Worm (Caenorhabditis elegans): ENCODE measurements around the gene T25C12.3.

T25C12.3 gene

ce11 chrX:11523704-11524103, 23.9 kb upstream of the T25C12.3 start:
- TF ChIP-seq nhr-76 (tag; optimal IDR thresholded peaks at IDR 0.05) (no peak), lsy-2 (tag; optimal IDR thresholded peaks at IDR 0.05) (no peak), mab-5 (tag; optimal IDR thresholded peaks at IDR 0.05) (no peak), ceh-83 (GFP tag; optimal IDR thresholded peaks at IDR 0.05) (no peak), nhr-28 (tag; optimal IDR thresholded peaks at IDR 0.05) (no peak), ham-2 (GFP tag; optimal IDR thresholded peaks at IDR 0.05) (no peak), nhr-2 (tag; optimal IDR thresholded peaks at IDR 0.05) (no peak), blmp-1 (tag; optimal IDR thresholded peaks at IDR 0.05) (no peak), drap-1 (GFP tag; optimal IDR thresholded peaks at IDR 0.05) (no peak), ces-1 (GFP tag; optimal IDR thresholded peaks at IDR 0.05) (no peak), zip-8 (tag; optimal IDR thresholded peaks at IDR 0.05) (no peak), snpc-4 (tag; optimal IDR thresholded peaks at IDR 0.05) (no peak), bed-3 (GFP tag; optimal IDR thresholded peaks at IDR 0.05) (no peak), pha-4 (tag; optimal IDR thresholded peaks at IDR 0.05) (no peak)

DNA sequence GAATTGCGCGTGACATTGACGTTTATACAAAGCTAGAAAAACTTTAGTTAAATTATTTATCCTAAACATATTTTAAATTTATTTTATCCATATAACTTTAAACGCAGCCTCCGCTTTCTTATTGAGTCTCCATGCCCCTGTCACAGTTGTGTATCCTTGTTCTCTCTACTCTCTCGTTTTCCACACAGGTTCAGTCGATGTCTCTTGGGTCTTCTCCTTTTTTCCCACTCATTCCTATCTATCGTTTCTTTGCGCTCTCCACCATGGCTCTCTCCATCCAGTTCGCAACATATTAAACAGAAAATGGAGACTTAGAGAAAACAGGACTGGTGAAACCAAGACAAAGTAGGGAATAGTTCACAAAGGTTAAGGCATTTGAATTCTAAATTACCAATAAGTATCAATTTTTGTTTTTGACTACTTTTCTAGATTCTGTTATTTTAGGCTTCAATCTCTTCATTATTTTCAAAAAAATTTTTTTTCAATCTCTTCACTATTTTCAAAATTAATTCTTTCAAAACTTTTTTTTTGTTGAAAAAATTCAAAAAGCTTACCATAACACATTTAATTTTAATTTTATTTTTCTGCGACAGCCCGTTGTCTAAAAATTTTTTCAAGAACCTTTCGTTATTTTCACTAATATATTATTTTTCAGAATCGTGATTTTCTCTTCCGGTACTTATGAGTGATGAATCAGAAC, 22.4 kb upstream of the T25C12.3 start, which contains the start of gene sdc-2:
Gene sdc-2 (plus strand): TSS at position 650 of the 700 bp plus-strand sequence.
- TF ChIP-seq flh-1 (GFP tag; optimal IDR thresholded peaks at IDR 0.05) (no peak), pha-4 (tag; optimal IDR thresholded peaks at IDR 0.05) (peak; percentile 52), hlh-1 (tag; optimal IDR thresholded peaks at IDR 0.05) (peak; percentile 75), unc-120 (tag; optimal IDR thresholded peaks at IDR 0.05; ENCODE audit: poor library complexity, severe bottlenecking) (peak; percentile 82), mep-1 (tag; optimal IDR thresholded peaks at IDR 0.05) (peak; percentile 70), nhr-76 (tag; optimal IDR thresholded peaks at IDR 0.05) (no peak), lsy-2 (tag; optimal IDR thresholded peaks at IDR 0.05) (no peak), blmp-1 (tag; optimal IDR thresholded peaks at IDR 0.05) (no peak), nhr-28 (tag; optimal IDR thresholded peaks at IDR 0.05) (no peak), cnd-1 (tag; optimal IDR thresholded peaks at IDR 0.05) (peak; percentile 26), ztf-11 (tag; optimal IDR thresholded peaks at IDR 0.05) (no peak), zip-8 (tag; optimal IDR thresholded peaks at IDR 0.05) (no peak), drap-1 (GFP tag; optimal IDR thresholded peaks at IDR 0.05) (peak; percentile 14), nhr-237 (tag; optimal IDR thresholded peaks at IDR 0.05) (peak; percentile 61), ceh-39 (tag; optimal IDR thresholded peaks at IDR 0.05) (no peak), unc-62 (GFP tag; optimal IDR thresholded peaks at IDR 0.05) (peak; percentile 43)

DNA sequence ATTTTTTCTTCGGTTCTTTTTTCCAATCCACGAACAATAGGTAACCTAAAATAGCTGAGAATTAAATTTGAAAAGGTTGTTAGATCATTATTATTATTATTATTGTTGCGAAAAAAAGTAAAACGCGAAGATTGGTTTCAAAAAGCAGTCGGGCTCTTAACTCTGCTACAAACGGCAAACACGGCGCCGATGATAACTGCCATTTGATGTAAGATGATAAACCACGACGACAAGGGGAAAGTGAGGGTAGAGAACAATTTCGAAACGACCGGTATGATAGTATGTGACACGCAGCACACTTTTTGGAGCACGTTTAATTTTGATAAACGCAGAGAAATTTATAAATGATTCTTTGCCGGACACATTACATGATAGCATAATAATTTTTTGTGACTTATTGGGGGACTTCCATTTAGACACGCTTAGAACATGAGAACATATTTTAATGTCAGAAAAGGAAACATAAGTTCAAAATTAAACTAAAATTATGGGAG, 19.3 kb upstream of the T25C12.3 start, which contains the start of gene hpo-34:
Gene hpo-34 (minus strand): TSS at position 51 of the 494 bp plus-strand sequence.
- no peak for TF ChIP-seq lin-32 (GFP tag; optimal IDR thresholded peaks at IDR 0.05)
- TF ChIP-seq M03D4.4 (tag; optimal IDR thresholded peaks at IDR 0.05): no peak
- TF ChIP-seq sem-2 (GFP tag; optimal IDR thresholded peaks at IDR 0.05): no peak
- TF ChIP-seq bed-3 (GFP tag; optimal IDR thresholded peaks at IDR 0.05): no peak
- no peak for TF ChIP-seq cnd-1 (tag; optimal IDR thresholded peaks at IDR 0.05)

DNA sequence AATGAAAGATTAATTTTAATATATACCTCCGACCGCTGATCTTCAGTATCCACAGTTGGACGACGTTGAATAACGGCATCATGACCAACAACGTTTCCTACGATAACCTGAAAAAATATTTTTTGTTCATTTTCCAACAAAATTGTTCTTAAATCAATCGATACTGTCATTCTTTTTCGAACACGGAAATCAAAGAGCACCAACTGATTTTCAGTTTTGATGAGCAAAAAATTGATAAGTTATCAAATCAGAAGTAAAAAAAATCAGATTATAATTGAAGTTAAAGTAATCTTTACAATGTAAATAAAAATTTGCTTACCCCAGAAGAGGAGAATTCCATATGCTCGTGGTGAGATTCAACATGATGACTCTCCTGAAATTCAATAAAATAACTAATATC, 18.6 kb upstream of the T25C12.3 start:
- TF ChIP-seq ceh-83 (GFP tag; optimal IDR thresholded peaks at IDR 0.05) (no peak), snpc-4 (tag; optimal IDR thresholded peaks at IDR 0.05) (no peak), ceh-43 (GFP tag; optimal IDR thresholded peaks at IDR 0.05) (no peak)

DNA sequence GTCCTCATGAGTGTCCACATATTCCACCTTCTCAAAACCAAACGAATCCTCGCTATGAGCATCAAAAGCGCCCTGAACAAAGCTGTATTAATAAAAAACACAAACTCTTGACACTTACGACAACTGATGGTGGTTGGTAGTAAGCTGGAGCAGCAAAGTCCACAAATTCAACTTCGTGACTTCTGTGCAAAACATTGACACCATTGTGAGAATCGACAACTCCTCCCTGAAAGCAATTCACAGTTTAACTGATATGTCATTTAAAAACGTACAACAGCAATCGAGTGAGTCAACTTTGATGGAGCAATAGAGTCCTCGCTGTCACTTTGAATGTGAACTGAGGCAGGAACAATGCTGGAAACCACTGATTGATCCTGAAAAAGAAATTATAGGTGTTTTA, 17.6 kb upstream of the T25C12.3 start:
- no peak for TF ChIP-seq mep-1 (tag; optimal IDR thresholded peaks at IDR 0.05)
- TF ChIP-seq hlh-1 (tag; optimal IDR thresholded peaks at IDR 0.05): no peak
- no peak for TF ChIP-seq bed-3 (GFP tag; optimal IDR thresholded peaks at IDR 0.05)
- TF ChIP-seq unc-62 (GFP tag; optimal IDR thresholded peaks at IDR 0.05): no peak
- TF ChIP-seq nhr-28 (tag; optimal IDR thresholded peaks at IDR 0.05): no peak
- no peak for TF ChIP-seq ces-1 (GFP tag; optimal IDR thresholded peaks at IDR 0.05)
- no peak for TF ChIP-seq ceh-83 (GFP tag; optimal IDR thresholded peaks at IDR 0.05)
- no peak for TF ChIP-seq sem-2 (GFP tag; optimal IDR thresholded peaks at IDR 0.05)
- TF ChIP-seq cnd-1 (tag; optimal IDR thresholded peaks at IDR 0.05): no peak
- TF ChIP-seq elt-1 (tag; optimal IDR thresholded peaks at IDR 0.05; ENCODE audit: borderline replicate concordance, insufficient read depth): no peak
- TF ChIP-seq mls-2 (tag; optimal IDR thresholded peaks at IDR 0.05): no peak
- no peak for TF ChIP-seq lin-32 (GFP tag; optimal IDR thresholded peaks at IDR 0.05)
- no peak for TF ChIP-seq zip-8 (tag; optimal IDR thresholded peaks at IDR 0.05)
- no peak for TF ChIP-seq nhr-12 (tag; optimal IDR thresholded peaks at IDR 0.05)
- no peak for TF ChIP-seq unc-39 (tag; optimal IDR thresholded peaks at IDR 0.05)
- TF ChIP-seq flh-1 (GFP tag; optimal IDR thresholded peaks at IDR 0.05): no peak
- no peak for TF ChIP-seq ham-2 (GFP tag; optimal IDR thresholded peaks at IDR 0.05)

Measured in whole organism, mixed stage, embryonic.